Worm (Caenorhabditis elegans): ENCODE results near the gene Y82E9BL.18.
A peak's percentile ranks its signal among the peaks of the same experiment; 100 is the strongest.

Y82E9BL.18 gene

DNA sequence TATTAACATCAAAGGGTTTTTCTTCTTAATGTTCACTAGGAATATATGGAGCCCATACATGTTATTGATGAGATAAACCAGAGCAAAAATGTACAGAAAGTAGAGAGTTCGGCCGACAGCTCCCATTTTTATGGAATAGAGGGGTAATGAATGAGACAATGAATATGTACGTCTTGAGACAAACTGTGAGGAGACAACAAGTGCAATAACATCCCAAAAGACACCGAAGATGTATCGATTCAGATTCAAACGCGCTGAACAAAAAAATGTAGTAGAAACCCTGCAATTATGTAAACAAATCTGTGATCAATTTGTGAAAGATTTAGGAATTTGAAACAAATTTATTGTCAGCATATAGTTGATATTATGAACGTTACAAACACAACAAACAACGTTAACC lies 20.4 kb downstream of the Y82E9BL.18 start:
- no peak for TF ChIP-seq nhr-28 (tag; optimal IDR thresholded peaks at IDR 0.05)
- no peak for TF ChIP-seq F49E8.2 (tag; optimal IDR thresholded peaks at IDR 0.05; ENCODE audit: borderline replicate concordance)
- peak in 1 of 2 experiments; percentile 58 for TF ChIP-seq unc-62 (GFP tag; optimal IDR thresholded peaks at IDR 0.05 in 1 of 2)
- no peak for TF ChIP-seq unc-62 (tag; optimal IDR thresholded peaks at IDR 0.05)
- peak; percentile 92 for TF ChIP-seq aha-1 (tag)

- TF ChIP-seq dmd-6 (GFP tag; IDR thresholded peaks at IDR 0.05) (no peak), nhr-111 (GFP tag; optimal IDR thresholded peaks at IDR 0.05) (no peak), mdl-1 (tag; optimal IDR thresholded peaks at IDR 0.05) (no peak), nhr-11 (tag; optimal IDR thresholded peaks at IDR 0.05) (no peak), mep-1 (tag; optimal IDR thresholded peaks at IDR 0.05) (no peak), lim-7 (GFP tag; IDR thresholded peaks at IDR 0.05) (no peak), lin-15B (tag; optimal IDR thresholded peaks at IDR 0.05) (no peak), nhr-102 (tag; optimal IDR thresholded peaks at IDR 0.05) (no peak), skn-1 (tag; optimal IDR thresholded peaks at IDR 0.05) (no peak), snpc-4 (tag; optimal IDR thresholded peaks at IDR 0.05) (no peak), dmd-9 (GFP tag; IDR thresholded peaks at IDR 0.05) (no peak), pqm-1 (tag; optimal IDR thresholded peaks at IDR 0.05) (no peak), hmg-1.1 (GFP tag; IDR thresholded peaks at IDR 0.05) (no peak), ceh-20 (GFP tag; IDR thresholded peaks at IDR 0.05) (no peak), daf-19 (GFP tag; conservative IDR thresholded peaks at IDR 0.05) (no peak), nhr-237 (tag; optimal IDR thresholded peaks at IDR 0.05) (no peak), lin-13 (GFP tag; optimal IDR thresholded peaks at IDR 0.05) (no peak), attf-4 (tag; optimal IDR thresholded peaks at IDR 0.05) (no peak), F26F4.8 (GFP tag; conservative IDR thresholded peaks at IDR 0.05) (no peak), ztf-7 (tag; optimal IDR thresholded peaks at IDR 0.05) (no peak)
Measured at ce11 chrIII:1347539-1347938, 20.9 kb downstream of the Y82E9BL.18 start, which contains the start of gene Y82E9BL.5. Gene Y82E9BL.5, minus strand, starts transcription at chrIII:1347639.

- peak in 1 of 2 experiments; percentile 31 for TF ChIP-seq mdl-1 (tag; optimal IDR thresholded peaks at IDR 0.05)
- TF ChIP-seq php-3 (GFP tag; IDR thresholded peaks at IDR 0.05): 0 out of 2 replicates have a peak, but pooled peaks have one; percentile 48
- peak; percentile 34 for TF ChIP-seq nhr-28 (tag; optimal IDR thresholded peaks at IDR 0.05)
- peak; percentile 30 for TF ChIP-seq mxl-3 (GFP tag; optimal IDR thresholded peaks at IDR 0.05)
- no peak for TF ChIP-seq daf-16 (GFP tag; optimal IDR thresholded peaks at IDR 0.05)
- peak; percentile 29 for TF ChIP-seq daf-16 (tag; optimal IDR thresholded peaks at IDR 0.05)
- TF ChIP-seq nhr-6 (tag; optimal IDR thresholded peaks at IDR 0.05): no peak
- peak in 1 of 2 experiments; percentile 20 for TF ChIP-seq hif-1 (tag; optimal IDR thresholded peaks at IDR 0.05)
- peak; percentile 64 for TF ChIP-seq pqm-1 (tag; optimal IDR thresholded peaks at IDR 0.05)
- TF ChIP-seq lin-38 (GFP tag; IDR thresholded peaks at IDR 0.05): no peak
Measured at ce11 chrIII:1349313-1349712, 22.7 kb downstream of the Y82E9BL.18 start, which contains the start of gene fbxa-25. Gene fbxa-25, minus strand, starts transcription at chrIII:1349450.

DNA sequence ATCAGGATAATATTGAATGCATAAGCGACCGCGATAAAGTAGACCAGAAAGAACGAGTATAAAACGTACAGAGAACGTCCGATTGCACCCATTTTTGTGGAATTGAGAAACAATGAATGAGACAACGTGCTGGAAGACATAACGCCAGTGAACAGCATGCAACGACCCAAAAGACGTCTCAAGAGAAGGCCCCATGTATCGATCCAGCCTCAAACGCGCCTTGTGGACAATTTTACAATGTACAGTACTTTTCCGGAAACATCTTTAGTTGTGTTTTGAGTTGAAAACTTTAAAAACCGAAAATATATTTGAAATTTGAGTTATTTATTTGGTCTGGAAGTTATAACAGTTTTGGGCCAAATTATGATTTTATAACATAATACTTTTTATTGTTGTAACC lies 24.2 kb downstream of the Y82E9BL.18 start, which contains the start of gene Y82E9BL.3:
Gene Y82E9BL.3 (minus strand): TSS at position 101 of the 400 bp plus-strand sequence.
- no peak for TF ChIP-seq daf-12 (tag; optimal IDR thresholded peaks at IDR 0.05)
- no peak for TF ChIP-seq set-16 (GFP tag; IDR thresholded peaks at IDR 0.05)
- no peak for TF ChIP-seq T26A8.4 (GFP tag; IDR thresholded peaks at IDR 0.05)
- no peak for TF ChIP-seq unc-130 (GFP tag; optimal IDR thresholded peaks at IDR 0.05)
- no peak for TF ChIP-seq F37D6.2 (tag; optimal IDR thresholded peaks at IDR 0.05)
- no peak for TF ChIP-seq Y5F2A.4 (GFP tag; optimal IDR thresholded peaks at IDR 0.05)
- TF ChIP-seq zip-11 (GFP tag; IDR thresholded peaks at IDR 0.05): no peak
- TF ChIP-seq zip-2 (tag; optimal IDR thresholded peaks at IDR 0.05): no peak
- no peak for TF ChIP-seq Y105C5A.15 (GFP tag; IDR thresholded peaks at IDR 0.05)
- no peak for TF ChIP-seq mes-2 (tag; optimal IDR thresholded peaks at IDR 0.05; ENCODE audit: poor library complexity, severe bottlenecking)
- TF ChIP-seq ztf-7 (tag; optimal IDR thresholded peaks at IDR 0.05): no peak
- TF ChIP-seq zfp-3 (GFP tag; conservative IDR thresholded peaks at IDR 0.05): no peak
- TF ChIP-seq ceh-62 (tag; optimal IDR thresholded peaks at IDR 0.05): no peak
- no peak for TF ChIP-seq ceh-32 (tag; optimal IDR thresholded peaks at IDR 0.05; ENCODE audit: poor library complexity)

All from whole organism, L4 larva.